Fruit fly (Drosophila melanogaster): ENCODE results near the gene spz.

spz gene

DNA sequence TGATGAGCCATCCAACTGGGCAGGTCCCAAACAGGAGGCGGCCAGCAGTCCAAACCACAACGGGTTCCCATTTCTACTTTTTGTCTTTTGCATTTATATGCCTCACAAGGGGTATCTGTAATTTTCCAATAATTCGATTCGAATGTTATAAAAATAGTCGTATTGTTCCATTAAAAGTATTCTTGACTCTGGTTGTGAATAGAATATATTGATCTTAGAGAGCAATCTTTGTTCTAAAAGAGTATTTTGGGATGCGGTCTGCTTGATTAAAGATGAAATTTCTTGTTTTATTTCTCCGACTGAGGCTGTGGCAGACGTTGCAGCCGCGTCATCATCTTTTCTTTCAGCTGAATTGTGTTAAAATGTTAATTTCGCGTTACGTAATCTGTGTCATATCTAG lies 35.9 kb downstream of the spz start:
- TF ChIP-seq CTCF (optimal IDR thresholded peaks at IDR 0.05) = no peak
- TF ChIP-seq CG8478 (optimal IDR thresholded peaks at IDR 0.05) = no peak

DNA sequence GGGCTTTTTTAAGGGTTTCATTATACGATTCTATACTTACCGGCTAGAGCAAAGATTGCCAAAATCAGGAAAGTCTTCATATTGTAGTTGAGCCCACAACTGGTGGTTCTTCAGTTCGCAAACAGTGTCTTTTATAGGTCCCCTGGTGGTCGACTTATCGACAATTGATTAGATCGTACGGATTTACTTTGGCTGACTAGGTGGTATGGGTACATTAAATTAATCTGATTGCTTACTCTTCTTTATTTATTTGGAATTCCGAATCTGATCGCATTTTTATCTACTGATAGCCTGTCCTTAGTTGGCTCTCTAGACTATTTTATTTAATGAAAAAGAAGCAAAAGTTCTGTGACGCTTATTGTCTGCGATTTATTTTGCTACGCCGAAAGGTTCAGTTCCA lies 43.9 kb downstream of the spz start, which contains the start of gene CG6271:
CG6271 (minus strand) TSS at position 101 of the 400 bp plus-strand sequence.
- TF ChIP-seq CG8478 (optimal IDR thresholded peaks at IDR 0.05) (no peak), CTCF (optimal IDR thresholded peaks at IDR 0.05) (no peak)

DNA sequence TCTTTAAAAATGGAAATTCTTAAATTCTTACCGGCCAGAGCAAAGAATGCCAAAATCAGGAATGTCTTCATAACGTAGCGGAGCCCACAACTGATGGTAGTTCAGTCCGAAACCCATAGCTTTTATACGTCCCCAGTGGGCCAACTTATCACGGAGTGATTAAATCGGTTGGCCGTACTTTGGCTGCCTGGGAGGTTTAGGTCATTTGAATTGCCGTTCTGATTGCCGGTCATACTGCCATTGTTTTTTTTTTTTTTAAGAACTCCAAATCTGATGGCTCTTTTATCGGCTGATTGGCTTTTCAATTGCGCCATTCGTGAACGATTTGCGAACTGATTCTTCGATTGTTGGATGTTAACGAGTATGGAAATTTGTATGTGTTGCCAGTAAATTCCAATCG lies 46.8 kb downstream of the spz start, which contains the start of gene CG6277:
CG6277 (minus strand) TSS at position 101 of the 400 bp plus-strand sequence.
- TF ChIP-seq CTCF (optimal IDR thresholded peaks at IDR 0.05) (no peak), CG8478 (optimal IDR thresholded peaks at IDR 0.05) (no peak)

DNA sequence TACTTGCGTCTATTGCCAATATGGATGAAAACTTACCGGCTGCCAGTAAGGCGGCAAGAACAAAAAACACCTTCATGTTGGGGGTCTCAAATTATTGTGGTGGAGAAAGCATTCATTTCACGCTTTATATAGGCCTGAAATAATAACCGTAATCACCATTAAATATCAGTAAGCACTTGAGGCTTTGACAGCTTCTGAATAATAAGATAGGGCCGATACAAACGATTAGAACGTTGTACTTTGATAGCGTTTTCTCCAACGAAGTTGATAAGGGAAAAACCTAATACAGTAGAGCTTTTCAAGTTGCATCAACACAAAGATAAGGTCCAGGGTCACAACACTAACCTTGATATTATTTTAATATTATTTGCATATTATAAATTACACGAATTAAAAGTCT lies 48.6 kb downstream of the spz start, which contains the start of gene CG6283:
CG6283 (minus strand) TSS at position 101 of the 400 bp plus-strand sequence.
- TF ChIP-seq CG8478 (optimal IDR thresholded peaks at IDR 0.05) (no peak), CTCF (optimal IDR thresholded peaks at IDR 0.05) (no peak)

DNA sequence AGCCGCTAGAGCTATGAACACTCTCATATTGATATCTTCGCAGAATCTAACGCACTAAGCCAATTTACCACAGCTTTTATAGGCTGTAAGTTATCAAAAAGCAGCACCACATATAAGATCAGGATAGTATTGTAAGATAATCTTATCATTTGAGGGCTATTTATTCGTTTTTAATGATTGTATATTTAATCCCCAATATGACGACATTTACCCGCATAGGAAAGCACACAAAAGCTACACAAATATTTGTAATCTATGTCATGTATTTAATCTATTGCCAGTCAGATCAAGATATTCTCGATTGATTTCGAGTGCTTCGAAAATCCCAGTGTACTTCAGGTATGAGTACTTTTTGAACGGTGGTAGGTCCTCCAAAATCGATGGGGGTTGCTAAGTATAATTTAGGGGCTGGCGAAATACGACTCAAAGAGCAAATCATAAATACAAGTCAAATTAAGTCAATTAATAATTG lies 50.1 kb downstream of the spz start, which contains the start of gene CG17191:
CG17191 (minus strand) TSS at position 51 of the 472 bp plus-strand sequence.
- no peak for TF ChIP-seq CTCF (optimal IDR thresholded peaks at IDR 0.05)
- no peak for TF ChIP-seq CG8478 (optimal IDR thresholded peaks at IDR 0.05)

DNA sequence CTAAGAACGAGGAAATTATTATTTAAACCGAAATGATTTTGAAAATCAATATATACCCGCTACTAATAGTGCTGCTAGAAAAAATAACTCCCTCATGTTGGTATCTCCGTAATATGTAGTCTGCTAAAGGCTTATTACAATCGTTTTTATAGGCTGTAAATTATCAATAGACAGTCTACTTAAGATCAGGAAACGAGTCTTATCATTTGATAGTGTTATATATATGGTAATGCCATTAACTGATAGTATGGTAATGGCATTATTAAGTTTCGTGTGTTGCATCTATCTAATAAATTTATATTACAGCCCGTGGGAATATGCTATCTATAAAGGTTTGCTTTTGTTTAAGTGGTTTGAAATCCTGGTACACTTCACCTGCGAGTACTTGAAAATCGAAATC lies 51.7 kb downstream of the spz start, which contains the start of gene CG17192:
CG17192 (minus strand) TSS at position 101 of the 400 bp plus-strand sequence.
- TF ChIP-seq CTCF (optimal IDR thresholded peaks at IDR 0.05) (no peak), CG8478 (optimal IDR thresholded peaks at IDR 0.05) (no peak)

Measured in S2 (cell line).